Fruit fly (Drosophila melanogaster) whole organism, embryonic: ENCODE data around the gene Sodh2.

Source experiments
- Antp ChIP-seq: fragments of 200-800 bp; sonication (Bioruptor generic); optimal IDR thresholded peaks from 3 replicates; lab custom pipeline; 2016; ENCODE audit warnings: missing biosample characterization, missing genetic modification characterization
- C15 ChIP-seq: fragments of 200-800 bp; sonication (Bioruptor generic); IDR thresholded peaks from 3 replicates; pipeline ENCODE4 v1.3.6; 2022; ENCODE audit warnings: missing biosample characterization, missing genetic modification characterization
- CG11504 ChIP-seq: fragments of 200-800 bp; sonication (Bioruptor generic); optimal IDR thresholded peaks from 3 replicates; lab custom pipeline; 2019; ENCODE audit warnings: missing biosample characterization, mild to moderate bottlenecking, missing genetic modification characterization, moderate library complexity
- CG1233 ChIP-seq: fragments of 200-800 bp; sonication (Bioruptor generic); optimal IDR thresholded peaks from 4 replicates; lab custom pipeline; 2018; ENCODE audit warnings: missing biosample characterization, mild to moderate bottlenecking, missing genetic modification characterization
- CG14441 ChIP-seq: fragments of 200-800 bp; sonication (Bioruptor generic); IDR thresholded peaks from 2 replicates; pipeline ENCODE4 v1.3.6; 2022; ENCODE audit warnings: missing biosample characterization, missing genetic modification characterization
- CG16813 ChIP-seq: fragments of 200-800 bp; sonication (Bioruptor generic); IDR thresholded peaks from 3 replicates; pipeline ENCODE4 v1.3.6; 2022; ENCODE audit warnings: missing biosample characterization, missing genetic modification characterization; ENCODE audit not compliant: partially characterized antibody
- CG16815 ChIP-seq: fragments of 200-800 bp; sonication (Bioruptor generic); optimal IDR thresholded peaks from 3 replicates; lab custom pipeline; 2017; ENCODE audit warnings: missing biosample characterization, mild to moderate bottlenecking, missing genetic modification characterization
- CG3065 ChIP-seq: fragments of 200-800 bp; sonication (Bioruptor generic); optimal IDR thresholded peaks from 2 replicates; lab custom pipeline; 2016; ENCODE audit warnings: missing biosample characterization, missing genetic modification characterization
- CG33213 ChIP-seq: fragments of 200-800 bp; sonication (Bioruptor generic); optimal IDR thresholded peaks from 3 replicates; lab custom pipeline; 2016; ENCODE audit warnings: missing biosample characterization, missing genetic modification characterization
- CG6683 ChIP-seq: fragments of 200-800 bp; sonication (Bioruptor generic); optimal IDR thresholded peaks from 2 replicates; lab custom pipeline; 2017; ENCODE audit warnings: missing biosample characterization, mild to moderate bottlenecking, missing genetic modification characterization, missing genetic modification reagents
- CG7963 ChIP-seq: fragments of 200-800 bp; sonication (Bioruptor generic); IDR thresholded peaks from 3 replicates; pipeline ENCODE4 v1.3.6; 2022; ENCODE audit warnings: missing biosample characterization, missing genetic modification characterization; ENCODE audit not compliant: partially characterized antibody
- CG7987 ChIP-seq: fragments of 200-800 bp; sonication (Bioruptor generic); optimal IDR thresholded peaks from 2 replicates; lab custom pipeline; 2018; ENCODE audit warnings: missing biosample characterization, mild to moderate bottlenecking, missing genetic modification characterization, moderate library complexity
- CG9817 ChIP-seq: fragments of 200-800 bp; sonication (Bioruptor generic); optimal IDR thresholded peaks from 2 replicates; lab custom pipeline; 2018; ENCODE audit warnings: missing biosample characterization, mild to moderate bottlenecking, missing genetic modification characterization, moderate library complexity
- Deaf1 ChIP-seq: fragments of 200-800 bp; optimal IDR thresholded peaks from 3 replicates; lab custom pipeline; 2019; ENCODE audit warnings: missing biosample characterization, mild to moderate bottlenecking, missing genetic modification characterization, moderate library complexity
- Dek ChIP-seq: fragments of 200-800 bp; sonication (Bioruptor generic); optimal IDR thresholded peaks from 3 replicates; lab custom pipeline; 2019; ENCODE audit warnings: missing biosample characterization, mild to moderate bottlenecking, missing genetic modification characterization, moderate library complexity
- ERR ChIP-seq: fragments of 200-800 bp; sonication (Bioruptor generic); optimal IDR thresholded peaks from 2 replicates; lab custom pipeline; 2016; ENCODE audit warnings: missing biosample characterization, missing genetic modification characterization
- Ets97D ChIP-seq: fragments of 200-800 bp; sonication (Bioruptor generic); optimal IDR thresholded peaks from 3 replicates; lab custom pipeline; 2016; ENCODE audit warnings: missing biosample characterization, missing genetic modification characterization
- Fer3 ChIP-seq: fragments of 200-800 bp; sonication (Bioruptor generic); optimal IDR thresholded peaks from 2 replicates; lab custom pipeline; 2018; ENCODE audit warnings: missing biosample characterization, mild to moderate bottlenecking, missing genetic modification characterization, moderate library complexity
- Hmx ChIP-seq: fragments of 200-800 bp; sonication (Bioruptor generic); optimal IDR thresholded peaks from 2 replicates; lab custom pipeline; 2016; ENCODE audit warnings: missing biosample characterization, missing genetic modification characterization
- Lhr ChIP-seq: fragments of 200-800 bp; sonication (Bioruptor generic); optimal IDR thresholded peaks from 3 replicates; lab custom pipeline; 2017; ENCODE audit warnings: mild to moderate bottlenecking, missing biosample characterization, missing genetic modification reagents, missing genetic modification characterization
- NFAT ChIP-seq: fragments of 200-800 bp; sonication (Bioruptor generic); IDR thresholded peaks from 2 replicates; pipeline ENCODE4 v1.3.6; 2022; ENCODE audit warnings: missing biosample characterization, missing genetic modification characterization
- PHDP ChIP-seq: fragments of 200-800 bp; sonication (Bioruptor generic); optimal IDR thresholded peaks from 3 replicates; lab custom pipeline; 2018; ENCODE audit warnings: missing biosample characterization, mild to moderate bottlenecking, missing genetic modification characterization, moderate library complexity
- Rfx ChIP-seq: fragments of 200-800 bp; sonication (Bioruptor generic); IDR thresholded peaks from 2 replicates; pipeline ENCODE4 v1.3.6; 2022; ENCODE audit warnings: missing biosample characterization, missing genetic modification characterization
- ab ChIP-seq: fragments of 200-800 bp; sonication (Bioruptor generic); optimal IDR thresholded peaks from 2 replicates; lab custom pipeline; 2016; ENCODE audit warnings: missing biosample characterization, missing genetic modification characterization
- abd-A ChIP-seq: fragments of 200-800 bp; sonication (Bioruptor generic); optimal IDR thresholded peaks from 3 replicates; lab custom pipeline; 2019; ENCODE audit warnings: missing biosample characterization, mild to moderate bottlenecking, missing genetic modification characterization, moderate library complexity
- ash1 ChIP-seq: fragments of 200-800 bp; sonication (Bioruptor generic); optimal IDR thresholded peaks from 2 replicates; lab custom pipeline; 2018; ENCODE audit warnings: missing biosample characterization, mild to moderate bottlenecking, missing genetic modification characterization
- bigmax ChIP-seq: fragments of 200-800 bp; sonication (Bioruptor generic); optimal IDR thresholded peaks from 2 replicates; lab custom pipeline; 2018; ENCODE audit warnings: missing biosample characterization, mild to moderate bottlenecking, missing genetic modification characterization
- chinmo ChIP-seq: fragments of 200-800 bp; sonication (Bioruptor generic); IDR thresholded peaks from 4 replicates; pipeline ENCODE4 v1.3.6; 2022; ENCODE audit warnings: missing biosample characterization, missing genetic modification characterization; ENCODE audit not compliant: partially characterized antibody
- ems ChIP-seq: fragments of 200-800 bp; sonication (Bioruptor generic); optimal IDR thresholded peaks from 3 replicates; lab custom pipeline; 2016; ENCODE audit warnings: missing biosample characterization, missing genetic modification characterization
- eve ChIP-seq, 2 experiments: fragments of >200 bp; optimal IDR thresholded peaks; 2 replicates each; lab custom pipeline; 2017; ENCODE audit warnings: missing biosample characterization in 2 of 2, missing genetic modification characterization in 2 of 2
- fd3F ChIP-seq: fragments of 200-800 bp; sonication (Bioruptor generic); optimal IDR thresholded peaks from 2 replicates; lab custom pipeline; 2018; ENCODE audit warnings: missing biosample characterization, mild to moderate bottlenecking, missing genetic modification characterization, moderate library complexity
- grn ChIP-seq: fragments of 200-800 bp; sonication (Bioruptor generic); optimal IDR thresholded peaks from 3 replicates; lab custom pipeline; 2017; ENCODE audit warnings: missing biosample characterization, missing genetic modification characterization
- hth ChIP-seq: fragments of >200 bp; optimal IDR thresholded peaks from 2 replicates; lab custom pipeline; 2017; ENCODE audit warnings: inconsistent platforms
- ken ChIP-seq: fragments of 200-800 bp; sonication (Bioruptor generic); IDR thresholded peaks from 3 replicates; pipeline ENCODE4 v1.3.6; 2022; ENCODE audit warnings: missing biosample characterization, missing genetic modification characterization
- kni ChIP-seq: fragments of 200-800 bp; sonication (Bioruptor generic); optimal IDR thresholded peaks from 3 replicates; lab custom pipeline; 2017; ENCODE audit warnings: mild to moderate bottlenecking, missing biosample characterization, missing genetic modification reagents, missing genetic modification characterization
- lmd ChIP-seq: fragments of 200-800 bp; sonication (Bioruptor generic); IDR thresholded peaks from 2 replicates; pipeline ENCODE4 v1.3.6; 2022; ENCODE audit warnings: missing biosample characterization, missing genetic modification characterization
- mld ChIP-seq: fragments of 200-800 bp; sonication (Bioruptor generic); IDR thresholded peaks from 3 replicates; pipeline ENCODE4 v1.3.6; 2022; ENCODE audit warnings: missing biosample characterization, missing genetic modification characterization; ENCODE audit not compliant: partially characterized antibody
- nmo ChIP-seq: fragments of 200-800 bp; sonication (Bioruptor generic); optimal IDR thresholded peaks from 2 replicates; lab custom pipeline; 2018; ENCODE audit warnings: missing biosample characterization, mild to moderate bottlenecking, missing genetic modification characterization, moderate library complexity
- phol ChIP-seq: fragments of 200-800 bp; sonication (Bioruptor generic); optimal IDR thresholded peaks from 3 replicates; lab custom pipeline; 2018; ENCODE audit warnings: missing biosample characterization, mild to moderate bottlenecking, missing genetic modification characterization, moderate library complexity
- pum ChIP-seq: fragments of 200-800 bp; sonication (Bioruptor generic); optimal IDR thresholded peaks from 2 replicates; lab custom pipeline; 2016; ENCODE audit warnings: missing biosample characterization, missing genetic modification characterization
- pzg ChIP-seq: fragments of 200-800 bp; sonication (Bioruptor generic); optimal IDR thresholded peaks from 3 replicates; lab custom pipeline; 2018; ENCODE audit warnings: missing biosample characterization, mild to moderate bottlenecking, missing genetic modification characterization, moderate library complexity
- row ChIP-seq: fragments of 200-800 bp; sonication (Bioruptor generic); IDR thresholded peaks from 3 replicates; pipeline ENCODE4 v1.3.6; 2022; ENCODE audit warnings: missing biosample characterization, missing genetic modification characterization
- shn ChIP-seq: fragments of 200-800 bp; sonication (Bioruptor generic); optimal IDR thresholded peaks from 3 replicates; lab custom pipeline; 2016; ENCODE audit warnings: missing biosample characterization, missing genetic modification characterization
- sim ChIP-seq: fragments of 200-800 bp; sonication (Bioruptor generic); IDR thresholded peaks from 2 replicates; pipeline ENCODE4 v1.3.6; 2022; ENCODE audit warnings: missing biosample characterization, missing genetic modification characterization
- sima ChIP-seq: fragments of 200-800 bp; sonication (Bioruptor generic); optimal IDR thresholded peaks from 2 replicates; lab custom pipeline; 2016; ENCODE audit warnings: missing biosample characterization, missing genetic modification characterization
- sob ChIP-seq: fragments of 200-800 bp; sonication (Bioruptor generic); IDR thresholded peaks from 2 replicates; pipeline ENCODE4 v1.3.6; 2022; ENCODE audit warnings: missing biosample characterization, missing genetic modification characterization
- ssp ChIP-seq: fragments of 200-800 bp; sonication (Bioruptor generic); IDR thresholded peaks from 2 replicates; pipeline ENCODE4 v1.3.6; 2022; ENCODE audit warnings: missing biosample characterization, missing genetic modification characterization
- toy ChIP-seq: fragments of 200-800 bp; sonication (Bioruptor generic); IDR thresholded peaks from 2 replicates; pipeline ENCODE4 v1.3.6; 2022; ENCODE audit warnings: missing biosample characterization, missing genetic modification characterization
- zfh1 ChIP-seq: fragments of 200-800 bp; sonication (Bioruptor generic); IDR thresholded peaks from 3 replicates; pipeline ENCODE4 v1.3.6; 2022; ENCODE audit warnings: missing biosample characterization, missing genetic modification characterization

The Sodh2 gene

dm6 chr3R:10888633-10889519, 12.7 kb downstream of the Sodh2 start (continued):
- peak; percentile 80 for TF ChIP-seq Rfx (GFP tag; lab: Robert Waterston, UW)
- no peak for TF ChIP-seq bigmax (GFP tag; lab: Kevin White, UChicago)
- no peak for TF ChIP-seq ken (GFP tag; lab: Robert Waterston, UW)
- no peak for TF ChIP-seq sima (GFP tag; lab: Kevin White, UChicago)
- peak; percentile 98 for TF ChIP-seq chinmo (GFP tag; lab: Robert Waterston, UW)
- no peak for TF ChIP-seq CG3065 (GFP tag; lab: Kevin White, UChicago)
- TF ChIP-seq Fer3 (tag; lab: Kevin White, UChicago) = peak; percentile 50
- peak; percentile 76 for TF ChIP-seq CG7987 (GFP tag; lab: Kevin White, UChicago)
- no peak for TF ChIP-seq pum
- no peak for TF ChIP-seq ssp (GFP tag; lab: Robert Waterston, UW)
- TF ChIP-seq sob = peak; percentile 6; the same call in 1 of the 2 replicates
- no peak for TF ChIP-seq ab (GFP tag; lab: Kevin White, UChicago)
- no peak for TF ChIP-seq CG33213 (GFP tag; lab: Kevin White, UChicago)
- peak; percentile 31 for TF ChIP-seq Antp (GFP tag; lab: Kevin White, UChicago)
- TF ChIP-seq nmo (GFP tag; lab: Kevin White, UChicago) = no peak
- TF ChIP-seq CG11504 (tag; lab: Kevin White, UChicago) = peak; percentile 28
- TF ChIP-seq shn (GFP tag; lab: Kevin White, UChicago) = peak; percentile 37
- no peak for TF ChIP-seq CG16815 (GFP tag; lab: Kevin White, UChicago)
- peak; percentile 65 for TF ChIP-seq row
- no peak for TF ChIP-seq ERR
- TF ChIP-seq lmd (GFP tag; lab: Robert Waterston, UW) = peak; percentile 47; the same call in 1 of the 2 replicates
- TF ChIP-seq C15 (GFP tag; lab: Robert Waterston, UW) = no peak; the same call in 2 of the 3 replicates
- TF ChIP-seq fd3F (GFP tag; lab: Kevin White, UChicago) = no peak
- TF ChIP-seq NFAT (GFP tag; lab: Robert Waterston, UW) = peak; percentile 78
- no peak for TF ChIP-seq Dek (tag; lab: Kevin White, UChicago)
- no peak for TF ChIP-seq eve (GFP tag; optimal IDR thresholded peaks at IDR 0.05; lab: Kevin White, UChicago)
- TF ChIP-seq pzg (GFP tag; lab: Kevin White, UChicago) = no peak
- no peak for TF ChIP-seq abd-A (tag; lab: Kevin White, UChicago)
- TF ChIP-seq Ets97D (GFP tag; lab: Kevin White, UChicago) = no peak
- no peak for TF ChIP-seq Lhr
- no peak for TF ChIP-seq toy (GFP tag; lab: Robert Waterston, UW)
- no peak for TF ChIP-seq CG6683 (GFP tag; lab: Kevin White, UChicago)
- TF ChIP-seq ash1 = no peak
- no peak for TF ChIP-seq Hmx
- TF ChIP-seq zfh1 (GFP tag; lab: Robert Waterston, UW) = no peak
- no peak for TF ChIP-seq phol (tag; lab: Kevin White, UChicago)
- TF ChIP-seq PHDP (tag; lab: Kevin White, UChicago) = peak; percentile 44
- TF ChIP-seq CG1233 (GFP tag; lab: Kevin White, UChicago) = no peak
- peak; percentile 23 for TF ChIP-seq kni (GFP tag; lab: Kevin White, UChicago)
- no peak for TF ChIP-seq CG9817 (tag; lab: Kevin White, UChicago)
- no peak for TF ChIP-seq CG7963 (GFP tag; lab: Robert Waterston, UW)
- TF ChIP-seq ems (GFP tag; lab: Kevin White, UChicago) = peak; percentile 30
- TF ChIP-seq sim (GFP tag; lab: Robert Waterston, UW) = 0 out of 2 replicates have a peak, but pooled peaks have one; percentile 6
- no peak for TF ChIP-seq mld (GFP tag; lab: Robert Waterston, UW)
- TF ChIP-seq hth (lab: Kevin White, UChicago) = no peak
- TF ChIP-seq CG14441 (GFP tag; lab: Robert Waterston, UW) = peak; percentile 38; the same call in 1 of the 2 replicates
- TF ChIP-seq Deaf1 (tag; lab: Kevin White, UChicago) = peak; percentile 61
- TF ChIP-seq grn (GFP tag; lab: Kevin White, UChicago) = no peak
- no peak for TF ChIP-seq CG16813 (GFP tag; lab: Robert Waterston, UW)
